Fruit fly (Drosophila melanogaster): ENCODE measurements around the gene Ctl1.

Ctl1 gene

dm6 chr3L:4293711-4294110 lies 15.9 kb downstream of the Ctl1 start:
- no peak for TF ChIP-seq woc (GFP tag; optimal IDR thresholded peaks at IDR 0.05)
- TF ChIP-seq h (GFP tag; optimal IDR thresholded peaks at IDR 0.05), result no peak
- no peak for TF ChIP-seq GATAd (GFP tag; optimal IDR thresholded peaks at IDR 0.05)
- TF ChIP-seq Sp1 (GFP tag; optimal IDR thresholded peaks at IDR 0.05), result no peak
- TF ChIP-seq Rel (GFP tag; optimal IDR thresholded peaks at IDR 0.05), result no peak
- no peak for TF ChIP-seq Rel (tag; optimal IDR thresholded peaks at IDR 0.05)
- no peak for TF ChIP-seq tai (GFP tag; optimal IDR thresholded peaks at IDR 0.05)
- TF ChIP-seq Dif (GFP tag; optimal IDR thresholded peaks at IDR 0.05; ENCODE audit: partially characterized antibody), result no peak
- no peak for TF ChIP-seq br (GFP tag; optimal IDR thresholded peaks at IDR 0.05)
- no peak for TF ChIP-seq dl (GFP tag; optimal IDR thresholded peaks at IDR 0.05; ENCODE audit: insufficient read depth in 1 of 2, partially characterized antibody in 2 of 2)
- no peak for TF ChIP-seq lola (GFP tag; optimal IDR thresholded peaks at IDR 0.05)
- TF ChIP-seq fru (GFP tag; optimal IDR thresholded peaks at IDR 0.05), result no peak
- no peak for TF ChIP-seq psq (GFP tag; optimal IDR thresholded peaks at IDR 0.05)

DNA sequence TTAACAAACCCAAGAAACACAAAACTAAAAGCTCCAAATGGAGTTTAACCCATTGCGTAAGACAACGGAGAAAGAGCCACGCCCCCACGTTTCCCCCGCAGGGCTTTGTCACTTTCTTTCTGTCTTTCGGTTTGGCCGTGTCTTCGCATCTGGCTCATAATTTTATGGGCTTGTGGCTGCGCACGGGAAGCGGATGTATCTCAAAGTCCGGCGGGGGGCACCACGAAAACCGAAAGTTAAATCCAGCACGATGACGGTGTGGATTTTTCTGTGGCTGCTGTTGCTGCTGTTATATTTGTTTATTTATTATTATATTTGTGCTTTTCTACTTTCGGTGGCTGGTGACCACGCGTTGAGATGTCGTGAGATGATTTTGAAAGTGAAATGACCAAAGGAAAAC lies 19.0 kb downstream of the Ctl1 start:
- TF ChIP-seq CrebA (GFP tag; optimal IDR thresholded peaks at IDR 0.05; ENCODE audit: borderline replicate concordance), result no peak
- TF ChIP-seq Hr78 (GFP tag; optimal IDR thresholded peaks at IDR 0.05), result no peak
- no peak for TF ChIP-seq OdsH (GFP tag; optimal IDR thresholded peaks at IDR 0.05)
- no peak for TF ChIP-seq Mio (GFP tag; optimal IDR thresholded peaks at IDR 0.05)
- no peak for TF ChIP-seq Abd-B (GFP tag; optimal IDR thresholded peaks at IDR 0.05)
- no peak for TF ChIP-seq Jra (GFP tag; optimal IDR thresholded peaks at IDR 0.05)
- TF ChIP-seq rgr (GFP tag; optimal IDR thresholded peaks at IDR 0.05), result no peak
- TF ChIP-seq tai (GFP tag; optimal IDR thresholded peaks at IDR 0.05), result no peak
- no peak for TF ChIP-seq foxo (GFP tag; optimal IDR thresholded peaks at IDR 0.05)
- no peak for TF ChIP-seq CG9705 (GFP tag; optimal IDR thresholded peaks at IDR 0.05)
- no peak for TF ChIP-seq Dif (GFP tag; optimal IDR thresholded peaks at IDR 0.05; ENCODE audit: partially characterized antibody)
- no peak for TF ChIP-seq Sp1 (GFP tag; optimal IDR thresholded peaks at IDR 0.05)
- TF ChIP-seq Vsx2 (GFP tag; optimal IDR thresholded peaks at IDR 0.05; ENCODE audit: partially characterized antibody), result no peak

DNA sequence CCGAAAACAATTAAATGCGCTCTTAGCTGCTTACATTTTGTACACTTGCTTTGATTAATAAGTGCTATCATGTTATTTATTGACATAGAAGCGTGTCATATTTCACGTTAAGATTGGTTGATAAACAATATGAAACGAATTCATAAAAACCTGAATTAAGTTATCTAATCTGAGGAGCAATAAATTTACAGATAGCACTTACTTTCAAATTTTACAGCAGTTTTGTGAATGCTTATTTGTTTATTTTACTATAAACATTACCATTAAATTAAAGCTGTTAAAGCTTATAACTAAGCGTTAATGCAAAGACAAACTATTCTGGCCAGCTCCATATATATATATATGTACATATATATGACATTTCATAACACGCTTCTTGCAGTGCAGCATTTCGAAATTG lies 24.3 kb downstream of the Ctl1 start:
- TF ChIP-seq ey (GFP tag; optimal IDR thresholded peaks at IDR 0.05), result no peak
- no peak for TF ChIP-seq dl (GFP tag; optimal IDR thresholded peaks at IDR 0.05; ENCODE audit: insufficient read depth in 1 of 2, partially characterized antibody in 2 of 2)
- no peak for TF ChIP-seq CG9705 (GFP tag; optimal IDR thresholded peaks at IDR 0.05)
- TF ChIP-seq sv (GFP tag; optimal IDR thresholded peaks at IDR 0.05), result no peak
- no peak for TF ChIP-seq dsf (GFP tag; optimal IDR thresholded peaks at IDR 0.05; ENCODE audit: borderline replicate concordance)
- TF ChIP-seq HLH106 (tag; optimal IDR thresholded peaks at IDR 0.05), result no peak
- TF ChIP-seq woc (GFP tag; optimal IDR thresholded peaks at IDR 0.05), result no peak
- no peak for TF ChIP-seq CG32264 (GFP tag; optimal IDR thresholded peaks at IDR 0.05)
- TF ChIP-seq fru (GFP tag; optimal IDR thresholded peaks at IDR 0.05), result no peak
- TF ChIP-seq dmrt93B (GFP tag; optimal IDR thresholded peaks at IDR 0.05), result no peak
- TF ChIP-seq Hr83 (GFP tag; optimal IDR thresholded peaks at IDR 0.05; ENCODE audit: poor library complexity, severe bottlenecking), result no peak
- no peak for TF ChIP-seq psq (GFP tag; optimal IDR thresholded peaks at IDR 0.05)
- no peak for TF ChIP-seq Dfd (GFP tag; optimal IDR thresholded peaks at IDR 0.05)
- TF ChIP-seq OdsH (GFP tag; optimal IDR thresholded peaks at IDR 0.05), result no peak
- TF ChIP-seq tai (GFP tag; optimal IDR thresholded peaks at IDR 0.05), result no peak
- no peak for TF ChIP-seq lola (GFP tag; optimal IDR thresholded peaks at IDR 0.05)
- no peak for TF ChIP-seq Rel (GFP tag; optimal IDR thresholded peaks at IDR 0.05)
- no peak for TF ChIP-seq Rel (tag; optimal IDR thresholded peaks at IDR 0.05)

DNA sequence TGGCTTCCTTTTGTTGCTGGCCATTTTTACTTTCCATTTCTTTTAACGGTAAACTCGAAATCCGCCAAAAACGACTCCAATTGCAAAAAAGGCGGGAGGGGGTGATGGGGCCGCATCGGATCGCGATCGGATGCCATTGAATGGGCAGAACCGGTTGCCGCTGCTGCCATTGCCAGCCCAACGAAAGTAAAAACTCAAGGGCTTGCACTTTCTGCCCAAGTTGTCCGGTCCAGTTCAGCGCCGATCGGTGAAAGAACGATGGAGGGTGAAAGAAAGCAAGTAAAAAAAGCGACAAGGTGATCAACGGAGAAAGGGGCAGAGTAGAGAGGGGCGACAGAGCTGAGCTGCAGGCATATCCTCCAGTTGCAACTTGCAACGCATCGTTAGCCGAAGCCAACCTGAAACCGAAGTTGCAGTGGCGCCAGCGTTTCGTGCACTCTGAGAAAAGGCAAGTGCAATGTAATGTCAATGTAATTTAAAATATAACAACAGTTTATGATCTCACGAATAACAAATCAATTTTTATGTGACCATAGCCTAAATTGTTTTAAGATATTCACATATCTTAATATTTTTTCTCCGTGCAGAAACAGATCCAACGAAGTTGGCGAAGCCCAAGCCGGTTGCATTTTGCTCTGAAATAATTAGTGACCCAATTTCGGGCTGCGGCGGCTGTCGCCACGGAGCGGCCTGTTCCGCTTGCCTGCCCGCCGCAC lies 26.6 kb downstream of the Ctl1 start:
- TF ChIP-seq Dfd (GFP tag; optimal IDR thresholded peaks at IDR 0.05) (no peak), jim (GFP tag; optimal IDR thresholded peaks at IDR 0.05) (no peak), sage (GFP tag; optimal IDR thresholded peaks at IDR 0.05) (no peak), N (GFP tag; optimal IDR thresholded peaks at IDR 0.05) (no peak), br (GFP tag; optimal IDR thresholded peaks at IDR 0.05) (peak; percentile 59), psq (GFP tag; optimal IDR thresholded peaks at IDR 0.05) (peak; percentile 46), Abd-B (GFP tag; optimal IDR thresholded peaks at IDR 0.05) (no peak), h (GFP tag; optimal IDR thresholded peaks at IDR 0.05) (peak; percentile 77), Mio (GFP tag; optimal IDR thresholded peaks at IDR 0.05) (no peak), ey (GFP tag; optimal IDR thresholded peaks at IDR 0.05) (peak; percentile 68), Vsx2 (GFP tag; optimal IDR thresholded peaks at IDR 0.05; ENCODE audit: partially characterized antibody) (no peak), dmrt93B (GFP tag; optimal IDR thresholded peaks at IDR 0.05) (peak; percentile 34), dsf (GFP tag; optimal IDR thresholded peaks at IDR 0.05; ENCODE audit: borderline replicate concordance) (no peak), usp (GFP tag; optimal IDR thresholded peaks at IDR 0.05) (no peak), pan (optimal IDR thresholded peaks at IDR 0.05) (no peak), Rel (GFP tag; optimal IDR thresholded peaks at IDR 0.05) (no peak), Rel (tag; optimal IDR thresholded peaks at IDR 0.05) (no peak), woc (GFP tag; optimal IDR thresholded peaks at IDR 0.05) (peak; percentile 31), Jra (GFP tag; optimal IDR thresholded peaks at IDR 0.05) (no peak), sv (GFP tag; optimal IDR thresholded peaks at IDR 0.05) (no peak), rgr (GFP tag; optimal IDR thresholded peaks at IDR 0.05) (peak; percentile 63), OdsH (GFP tag; optimal IDR thresholded peaks at IDR 0.05) (peak; percentile 60), Hnf4 (GFP tag; optimal IDR thresholded peaks at IDR 0.05) (no peak), Dif (GFP tag; optimal IDR thresholded peaks at IDR 0.05; ENCODE audit: partially characterized antibody) (no peak), tai (GFP tag; optimal IDR thresholded peaks at IDR 0.05) (no peak), brk (GFP tag; optimal IDR thresholded peaks at IDR 0.05) (no peak), CrebA (GFP tag; optimal IDR thresholded peaks at IDR 0.05; ENCODE audit: borderline replicate concordance) (no peak), GATAd (GFP tag; optimal IDR thresholded peaks at IDR 0.05) (no peak), lola (GFP tag; optimal IDR thresholded peaks at IDR 0.05) (no peak), Hr83 (GFP tag; optimal IDR thresholded peaks at IDR 0.05; ENCODE audit: poor library complexity, severe bottlenecking) (no peak), fru (GFP tag; optimal IDR thresholded peaks at IDR 0.05) (peak; percentile 75)
